Worm (Caenorhabditis elegans): Measurements from ENCODE around the gene acp-3.

The acp-3 gene

ce11 chrII:8431954-8432353, 5.0 kb downstream of the acp-3 start, which contains the start of gene acp-2:
acp-2 (minus strand) TSS chrII:8432054.
- TF ChIP-seq F22D6.2 (tag; optimal IDR thresholded peaks at IDR 0.05) (no peak), repo-1 (tag; optimal IDR thresholded peaks at IDR 0.05) (no peak), madf-6 (GFP tag; IDR thresholded peaks at IDR 0.05) (no peak), aptf-3 (GFP tag; IDR thresholded peaks at IDR 0.05) (no peak), T07F8.4 (tag; optimal IDR thresholded peaks at IDR 0.05) (no peak)

- no peak for TF ChIP-seq hmg-20 (GFP tag; IDR thresholded peaks at IDR 0.05)
- TF ChIP-seq unc-62 (GFP tag; optimal IDR thresholded peaks at IDR 0.05) = no peak
- TF ChIP-seq snpc-1.1 (tag; optimal IDR thresholded peaks at IDR 0.05; ENCODE audit: insufficient read depth) = no peak
- TF ChIP-seq egl-18 (GFP tag; IDR thresholded peaks at IDR 0.05) = no peak
- TF ChIP-seq him-1 (tag; optimal IDR thresholded peaks at IDR 0.05) = no peak
- TF ChIP-seq hlh-26 (GFP tag; conservative IDR thresholded peaks at IDR 0.05) = no peak
- peak; percentile 79 to 85 for TF ChIP-seq let-607 (tag; optimal IDR thresholded peaks at IDR 0.05)
- no peak for TF ChIP-seq sdz-38 (tag; optimal IDR thresholded peaks at IDR 0.05)
- TF ChIP-seq lsl-1 (GFP tag; optimal IDR thresholded peaks at IDR 0.05) = peak; percentile 98
- no peak for TF ChIP-seq ccch-3 (GFP tag; optimal IDR thresholded peaks at IDR 0.05)
- TF ChIP-seq mxl-1 (tag; optimal IDR thresholded peaks at IDR 0.05) = no peak
- TF ChIP-seq attf-6 (GFP tag; IDR thresholded peaks at IDR 0.05) = no peak
- TF ChIP-seq lsy-27 (tag; optimal IDR thresholded peaks at IDR 0.05; ENCODE audit: borderline replicate concordance, insufficient read depth) = no peak
- TF ChIP-seq cebp-2 (GFP tag; IDR thresholded peaks at IDR 0.05) = no peak
- peak; percentile 64 for TF ChIP-seq madf-8 (GFP tag; conservative IDR thresholded peaks at IDR 0.05)
- no peak for TF ChIP-seq zim-3 (tag; optimal IDR thresholded peaks at IDR 0.05)
- no peak for TF ChIP-seq Y79H2A.3 (GFP tag; conservative IDR thresholded peaks at IDR 0.05)
- no peak for TF ChIP-seq ztf-25 (GFP tag; IDR thresholded peaks at IDR 0.05)
- peak; percentile 72 for TF ChIP-seq F49E8.2 (tag; optimal IDR thresholded peaks at IDR 0.05; ENCODE audit: insufficient read depth)
- peak; percentile 15; the same call in 1 of the 2 replicates for TF ChIP-seq hmg-1.2 (GFP tag; IDR thresholded peaks at IDR 0.05)
- TF ChIP-seq D2030.7 (GFP tag; IDR thresholded peaks at IDR 0.05) = peak; percentile 76
- no peak for TF ChIP-seq ceh-79 (tag; optimal IDR thresholded peaks at IDR 0.05)
- TF ChIP-seq F52B5.7 (tag; optimal IDR thresholded peaks at IDR 0.05) = no peak
- TF ChIP-seq dox-1 (GFP tag; IDR thresholded peaks at IDR 0.05) = no peak; the same call in 1 of the 2 replicates
- TF ChIP-seq Y95B8A.8 (GFP tag; IDR thresholded peaks at IDR 0.05) = no peak
- TF ChIP-seq bed-2 (GFP tag; IDR thresholded peaks at IDR 0.05) = no peak
- TF ChIP-seq unc-130 (GFP tag; optimal IDR thresholded peaks at IDR 0.05) = no peak
- no peak for TF ChIP-seq ceh-27 (GFP tag; optimal IDR thresholded peaks at IDR 0.05)
- TF ChIP-seq aptf-3 (GFP tag; IDR thresholded peaks at IDR 0.05) = no peak
- TF ChIP-seq attf-5 (GFP tag; optimal IDR thresholded peaks at IDR 0.05) = no peak
- TF ChIP-seq T26A5.8 (tag; optimal IDR thresholded peaks at IDR 0.05) = no peak
- no peak for TF ChIP-seq rec-8 (tag; optimal IDR thresholded peaks at IDR 0.05)
- TF ChIP-seq ZK185.1 (tag; optimal IDR thresholded peaks at IDR 0.05; ENCODE audit: poor library complexity, severe bottlenecking) = no peak
- no peak for TF ChIP-seq lir-1 (GFP tag; conservative IDR thresholded peaks at IDR 0.05)
- no peak for TF ChIP-seq ztf-6 (GFP tag; IDR thresholded peaks at IDR 0.05)
- no peak for TF ChIP-seq ekl-4 (GFP tag; IDR thresholded peaks at IDR 0.05)
- peak; percentile 70 for TF ChIP-seq ceh-91 (GFP tag; IDR thresholded peaks at IDR 0.05)
- no peak for TF ChIP-seq fkh-3 (tag; optimal IDR thresholded peaks at IDR 0.05)
- no peak for TF ChIP-seq snpc-1.3 (tag; optimal IDR thresholded peaks at IDR 0.05; ENCODE audit: insufficient read depth)
- TF ChIP-seq tbp1 (GFP tag; optimal IDR thresholded peaks at IDR 0.05) = peak; percentile 37
- TF ChIP-seq F22D6.2 (tag; optimal IDR thresholded peaks at IDR 0.05) = no peak
These were observed 7.7 kb downstream of the acp-3 start for ce11 chrII:8428947-8429919.

All from whole organism, young adult.